Worm (Caenorhabditis elegans) whole organism, young adult: ENCODE data around the gene tat-2.

Experiments used
- B0035.1 ChIP-seq: sonication (generic microtip); optimal IDR thresholded peaks from 2 replicates; lab custom pipeline; 2016; ENCODE audit warnings: missing genetic modification characterization, mild to moderate bottlenecking, missing compliant biosample characterization, missing genotype, missing genetic modification reagents
- D2030.7 ChIP-seq: fragments of 200-800 bp; sonication (Bioruptor generic); IDR thresholded peaks from 2 replicates; pipeline ENCODE4 v1.3.6; 2022; ENCODE audit warnings: missing genetic modification reagents, missing genetic modification characterization, missing compliant biosample characterization
- F22D6.2 ChIP-seq: sonication (generic microtip); optimal IDR thresholded peaks from 2 replicates; lab custom pipeline; 2016; ENCODE audit warnings: mild to moderate bottlenecking, missing genetic modification characterization, missing compliant biosample characterization
- F55B11.4 ChIP-seq: sonication (generic microtip); optimal IDR thresholded peaks from 2 replicates; lab custom pipeline; 2016; ENCODE audit warnings: missing compliant biosample characterization, missing genetic modification characterization, borderline replicate concordance; ENCODE audit not compliant: insufficient read depth
- Y53G8AR.9 ChIP-seq: fragments of 200-800 bp; sonication (Bioruptor generic); conservative IDR thresholded peaks from 2 replicates; pipeline ENCODE4 v1.3.6; 2022; ENCODE audit warnings: missing genetic modification reagents, missing genetic modification characterization, missing compliant biosample characterization
- akir-1 ChIP-seq: fragments of 200-800 bp; sonication (Bioruptor generic); optimal IDR thresholded peaks from 2 replicates; lab custom pipeline; 2018; ENCODE audit warnings: mild to moderate bottlenecking, missing genetic modification characterization, moderate library complexity, missing compliant biosample characterization
- ama-1 ChIP-seq, 3 experiments: fragments of 150-350 bp in 1 of 3; sonication (generic microtip) in 2 of 3; optimal IDR thresholded peaks; 2 replicates each; lab custom pipeline; 2014 to 2018; ENCODE audit warnings: missing biosample characterization in 2 of 3, missing genetic modification characterization in 2 of 3, missing genetic modification reagents in 2 of 3
- attf-5 ChIP-seq: fragments of 200-800 bp; sonication (Bioruptor generic); optimal IDR thresholded peaks from 2 replicates; lab custom pipeline; 2018; ENCODE audit warnings: mild to moderate bottlenecking, missing genetic modification characterization, missing compliant biosample characterization
- attf-6 ChIP-seq: fragments of 200-800 bp; sonication (Bioruptor generic); IDR thresholded peaks from 2 replicates; pipeline ENCODE4 v1.3.6; 2022; ENCODE audit warnings: missing genetic modification reagents, missing genetic modification characterization, missing compliant biosample characterization
- cebp-1 ChIP-seq, 2 experiments: fragments of 200-800 bp in 1 of 2; sonication (Bioruptor generic) in 1 of 2; sonication (generic microtip) in 1 of 2; IDR thresholded peaks in 1 of 2; optimal IDR thresholded peaks in 1 of 2; 2 replicates each; pipeline versions ENCODE4 v1.3.6 to Lab custom; 2017 to 2022; ENCODE audit warnings: missing compliant biosample characterization in 2 of 2, missing genetic modification characterization in 2 of 2, mild to moderate bottlenecking in 1 of 2, missing genetic modification reagents in 1 of 2, moderate library complexity in 1 of 2
- dpl-1 ChIP-seq: fragments of 150-350 bp; optimal IDR thresholded peaks from 2 replicates; lab custom pipeline; 2014; ENCODE audit warnings: missing biosample characterization, missing genetic modification reagents, missing genetic modification characterization
- efl-1 ChIP-seq: fragments of 150-350 bp; optimal IDR thresholded peaks from 2 replicates; lab custom pipeline; 2014; ENCODE audit warnings: missing biosample characterization, missing genetic modification reagents, missing genetic modification characterization
- ekl-4 ChIP-seq: fragments of 200-800 bp; sonication (Bioruptor generic); IDR thresholded peaks from 2 replicates; pipeline ENCODE4 v1.3.6; 2022; ENCODE audit warnings: missing genetic modification reagents, missing genetic modification characterization, missing compliant biosample characterization
- ets-4 ChIP-seq: fragments of 200-800 bp; sonication (Bioruptor generic); optimal IDR thresholded peaks from 2 replicates; lab custom pipeline; 2018; ENCODE audit warnings: mild to moderate bottlenecking, missing genetic modification characterization, missing compliant biosample characterization
- fkh-3 ChIP-seq: sonication (generic microtip); optimal IDR thresholded peaks from 2 replicates; lab custom pipeline; 2016; ENCODE audit warnings: mild to moderate bottlenecking, missing genetic modification characterization, missing compliant biosample characterization
- hlh-26 ChIP-seq: fragments of 200-800 bp; sonication (Bioruptor generic); conservative IDR thresholded peaks from 2 replicates; pipeline ENCODE4 v1.3.6; 2022; ENCODE audit warnings: missing genetic modification reagents, missing genetic modification characterization, missing compliant biosample characterization
- hmg-20 ChIP-seq: fragments of 200-800 bp; sonication (Bioruptor generic); IDR thresholded peaks from 2 replicates; pipeline ENCODE4 v1.3.6; 2022; ENCODE audit warnings: missing genetic modification reagents, missing genetic modification characterization, missing compliant biosample characterization
- hrde-1 ChIP-seq: sonication (generic microtip); optimal IDR thresholded peaks from 2 replicates; lab custom pipeline; 2016; ENCODE audit warnings: missing genetic modification characterization, mild to moderate bottlenecking, missing compliant biosample characterization, moderate library complexity, missing genotype, missing genetic modification reagents, borderline replicate concordance
- lin-40 ChIP-seq: sonication (generic microtip); optimal IDR thresholded peaks from 2 replicates; lab custom pipeline; 2016; ENCODE audit warnings: missing genetic modification characterization, mild to moderate bottlenecking, missing compliant biosample characterization, missing genotype, missing genetic modification reagents
- lin-54 ChIP-seq: fragments of 200-800 bp; sonication (Bioruptor generic); optimal IDR thresholded peaks from 2 replicates; lab custom pipeline; 2018; ENCODE audit warnings: mild to moderate bottlenecking, missing genetic modification characterization, missing compliant biosample characterization
- lir-1 ChIP-seq: fragments of 200-800 bp; sonication (Bioruptor generic); conservative IDR thresholded peaks from 2 replicates; pipeline ENCODE4 v1.3.6; 2022; ENCODE audit warnings: missing genetic modification reagents, missing genetic modification characterization, missing compliant biosample characterization
- madf-10 ChIP-seq: sonication (generic microtip); optimal IDR thresholded peaks from 2 replicates; lab custom pipeline; 2016; ENCODE audit warnings: mild to moderate bottlenecking, missing genetic modification characterization, missing compliant biosample characterization
- mel-28 ChIP-seq: sonication (generic microtip); optimal IDR thresholded peaks from 2 replicates; lab custom pipeline; 2016; ENCODE audit warnings: borderline replicate concordance, mild to moderate bottlenecking, missing genetic modification characterization, missing compliant biosample characterization
- nfya-1 ChIP-seq: sonication (generic microtip); optimal IDR thresholded peaks from 2 replicates; lab custom pipeline; 2017; ENCODE audit warnings: antibody characterized with exemption, missing compliant biosample characterization, missing genetic modification characterization, borderline replicate concordance; ENCODE audit not compliant: insufficient read depth
- nhr-27 ChIP-seq: fragments of 200-800 bp; sonication (Bioruptor generic); optimal IDR thresholded peaks from 2 replicates; lab custom pipeline; 2018; ENCODE audit warnings: mild to moderate bottlenecking, missing genetic modification characterization, moderate library complexity, missing compliant biosample characterization
- sea-2 ChIP-seq: fragments of 200-800 bp; sonication (Bioruptor generic); IDR thresholded peaks from 2 replicates; pipeline ENCODE4 v1.3.6; 2022; ENCODE audit warnings: missing genetic modification characterization, missing compliant biosample characterization
- snpc-4 ChIP-seq, 5 experiments: fragments of 150-350 bp in 1 of 5; sonication (generic microtip) in 4 of 5; optimal IDR thresholded peaks; 2 replicates each; lab custom pipeline; 2014 to 2018; ENCODE audit warnings: missing genetic modification characterization in 5 of 5, missing biosample characterization in 3 of 5, antibody characterized with exemption in 2 of 5, mild to moderate bottlenecking in 2 of 5, missing compliant biosample characterization in 2 of 5, missing genotype in 2 of 5, moderate library complexity in 2 of 5, missing genetic modification reagents in 1 of 5
- sptf-2 ChIP-seq: fragments of 200-800 bp; sonication (Bioruptor generic); optimal IDR thresholded peaks from 2 replicates; lab custom pipeline; 2018; ENCODE audit warnings: mild to moderate bottlenecking, missing genetic modification characterization, missing compliant biosample characterization
- tbp1 ChIP-seq: fragments of 200-800 bp; sonication (Bioruptor generic); optimal IDR thresholded peaks from 2 replicates; lab custom pipeline; 2018; ENCODE audit warnings: mild to moderate bottlenecking, missing genetic modification characterization, missing compliant biosample characterization
- tbx-9 ChIP-seq: sonication (generic microtip); optimal IDR thresholded peaks from 2 replicates; lab custom pipeline; 2016; ENCODE audit warnings: borderline replicate concordance, missing genetic modification characterization, inconsistent platforms, missing compliant biosample characterization
- tlf-1 ChIP-seq: fragments of 200-800 bp; sonication (Bioruptor generic); optimal IDR thresholded peaks from 2 replicates; lab custom pipeline; 2018; ENCODE audit warnings: mild to moderate bottlenecking, missing genetic modification characterization, missing compliant biosample characterization
- xnd-1 ChIP-seq: sonication (generic microtip); optimal IDR thresholded peaks from 2 replicates; lab custom pipeline; 2016; ENCODE audit warnings: missing genotype, missing genetic modification reagents, missing genetic modification characterization, missing compliant biosample characterization
- zim-3 ChIP-seq: sonication (generic microtip); optimal IDR thresholded peaks from 2 replicates; lab custom pipeline; 2017; ENCODE audit warnings: mild to moderate bottlenecking, missing genetic modification characterization, moderate library complexity, missing compliant biosample characterization
- ztf-25 ChIP-seq: fragments of 200-800 bp; sonication (Bioruptor generic); IDR thresholded peaks from 2 replicates; pipeline ENCODE4 v1.3.6; 2022; ENCODE audit warnings: missing genetic modification reagents, missing genetic modification characterization, missing compliant biosample characterization
- ztf-28 ChIP-seq: fragments of 200-800 bp; sonication (Bioruptor generic); IDR thresholded peaks from 2 replicates; pipeline ENCODE4 v1.3.6; 2022; ENCODE audit warnings: missing genetic modification reagents, missing genetic modification characterization, missing compliant biosample characterization

Gene tat-2

ce11 chrIV:4809813-4810212 is 36.9 kb downstream of the tat-2 start, which contains the start of gene H06H21.37:
Gene H06H21.37 (minus strand): TSS chrIV:4809974.
- TF ChIP-seq ztf-25 (GFP tag; lab: Robert Waterston, UW) (0 out of 2 replicates have a peak, but pooled peaks have one; percentile 10), cebp-1 (GFP tag; IDR thresholded peaks at IDR 0.05; lab: Robert Waterston, UW) (peak; percentile 59; the same call in 1 of the 2 replicates), cebp-1 (tag; optimal IDR thresholded peaks at IDR 0.05; lab: Kevin White, UChicago) (peak; percentile 87), F22D6.2 (tag; lab: Kevin White, UChicago) (no peak)

ce11 chrIV:4809397-4809796 is 37.3 kb downstream of the tat-2 start, which contains the start of gene ubxn-6:
Gene ubxn-6 (minus strand): TSS chrIV:4809497.
- TF ChIP-seq lir-1 (no peak), nfya-1 (tag; lab: Kevin White, UChicago) (no peak), fkh-3 (tag; lab: Kevin White, UChicago) (no peak), lin-40 (tag; lab: Kevin White, UChicago) (no peak), akir-1 (no peak), dpl-1 (GFP tag; lab: Kevin White, UChicago) (no peak), tlf-1 (no peak), lin-54 (GFP tag; lab: Kevin White, UChicago) (no peak), zim-3 (no peak), ama-1 (optimal IDR thresholded peaks at IDR 0.05; lab: Kevin White, UChicago) (no peak), ama-1 (GFP tag; optimal IDR thresholded peaks at IDR 0.05; lab: Kevin White, UChicago) (no peak), F55B11.4 (tag; lab: Kevin White, UChicago) (no peak), B0035.1 (tag; lab: Kevin White, UChicago) (no peak), madf-10 (tag; lab: Kevin White, UChicago) (no peak), Y53G8AR.9 (no peak), ztf-28 (no peak)

- TF ChIP-seq ets-4 (no peak), efl-1 (no peak), hrde-1 (peak; percentile 22), hlh-26 (GFP tag; lab: Robert Waterston, UW) (no peak), snpc-4 (GFP tag; optimal IDR thresholded peaks at IDR 0.05; lab: Kevin White, UChicago) (no peak), snpc-4 (tag; optimal IDR thresholded peaks at IDR 0.05; lab: Kevin White, UChicago) (peak in 1 of 4 experiments; percentile 42)
- TF ChIP-seq, all 124 proteins: peak for 2
Observed at ce11 chrIV:4807219-4807618, 39.5 kb downstream of the tat-2 start, which contains the start of gene H06H21.11. Gene H06H21.11 (minus strand): TSS chrIV:4807319.

ce11 chrIV:4806486-4806885 is 40.2 kb downstream of the tat-2 start, which contains the start of gene dpf-5:
Gene dpf-5 (minus strand): TSS chrIV:4806586.
- TF ChIP-seq sptf-2 (GFP tag; lab: Kevin White, UChicago) (no peak), hmg-20 (GFP tag; lab: Robert Waterston, UW) (no peak), attf-5 (GFP tag; lab: Kevin White, UChicago) (no peak), mel-28 (tag; lab: Kevin White, UChicago) (no peak), attf-6 (no peak), nhr-27 (tag; lab: Kevin White, UChicago) (no peak), D2030.7 (GFP tag; lab: Robert Waterston, UW) (no peak), hrde-1 (peak; percentile 23), sea-2 (GFP tag; lab: Robert Waterston, UW) (no peak), tbp1 (GFP tag; lab: Kevin White, UChicago) (no peak), tbx-9 (tag; lab: Kevin White, UChicago) (no peak), xnd-1 (tag; lab: Kevin White, UChicago) (no peak), ekl-4 (0 out of 2 replicates have a peak, but pooled peaks have one; percentile 20)
- TF ChIP-seq, all 124 proteins: peak for 2
